Worm (Caenorhabditis elegans): Measurements from ENCODE around the gene F39F10.4.

The F39F10.4 gene

ce11 chrX:16893767-16894166 lies 9.8 kb downstream of the F39F10.4 start (continued):
- TF ChIP-seq pbrm-1 (GFP tag; IDR thresholded peaks at IDR 0.05) (peak; percentile 48; the same call in 1 of the 2 replicates), lin-54 (GFP tag; optimal IDR thresholded peaks at IDR 0.05) (no peak), K12H6.12 (tag; optimal IDR thresholded peaks at IDR 0.05) (no peak), lag-1 (GFP tag; IDR thresholded peaks at IDR 0.05) (no peak), nfyb-1 (GFP tag; IDR thresholded peaks at IDR 0.05) (0 out of 2 replicates have a peak, but pooled peaks have one; percentile 30), pha-4 (tag; optimal IDR thresholded peaks at IDR 0.05) (no peak), lin-40 (tag; optimal IDR thresholded peaks at IDR 0.05) (no peak), lsl-1 (GFP tag; optimal IDR thresholded peaks at IDR 0.05) (no peak), hlh-12 (tag; optimal IDR thresholded peaks at IDR 0.05) (no peak), K11D2.4 (GFP tag; IDR thresholded peaks at IDR 0.05) (no peak), ceh-40 (GFP tag; IDR thresholded peaks at IDR 0.05) (no peak), ztf-22 (GFP tag; optimal IDR thresholded peaks at IDR 0.05) (no peak), egl-44 (GFP tag; IDR thresholded peaks at IDR 0.05) (0 out of 2 replicates have a peak, but pooled peaks have one; percentile 19), chd-7 (tag; optimal IDR thresholded peaks at IDR 0.05) (no peak), akir-1 (GFP tag; optimal IDR thresholded peaks at IDR 0.05) (no peak), B0336.3 (GFP tag; IDR thresholded peaks at IDR 0.05) (0 out of 2 replicates have a peak, but pooled peaks have one; percentile 31), ztf-26 (tag; optimal IDR thresholded peaks at IDR 0.05) (no peak), sea-2 (GFP tag; IDR thresholded peaks at IDR 0.05) (no peak), F57C9.4 (tag; optimal IDR thresholded peaks at IDR 0.05) (no peak), Y79H2A.3 (GFP tag; conservative IDR thresholded peaks at IDR 0.05) (no peak), egrh-3 (GFP tag; IDR thresholded peaks at IDR 0.05) (peak; percentile 46; the same call in 1 of the 2 replicates), nfya-1 (tag; optimal IDR thresholded peaks at IDR 0.05; ENCODE audit: borderline replicate concordance, insufficient read depth) (no peak), madf-10 (tag; optimal IDR thresholded peaks at IDR 0.05) (no peak), hmg-20 (GFP tag; IDR thresholded peaks at IDR 0.05) (no peak), rcor-1 (GFP tag; IDR thresholded peaks at IDR 0.05) (peak; percentile 34; the same call in 1 of the 2 replicates), mel-28 (tag; optimal IDR thresholded peaks at IDR 0.05; ENCODE audit: borderline replicate concordance) (no peak), Y95B8A.8 (GFP tag; IDR thresholded peaks at IDR 0.05) (no peak), ceh-27 (GFP tag; optimal IDR thresholded peaks at IDR 0.05) (no peak), ztf-28 (GFP tag; IDR thresholded peaks at IDR 0.05) (no peak), repo-1 (tag; optimal IDR thresholded peaks at IDR 0.05) (no peak), dpff-1 (tag; optimal IDR thresholded peaks at IDR 0.05) (no peak), atf-7 (tag; optimal IDR thresholded peaks at IDR 0.05) (no peak), F23B12.7 (tag; optimal IDR thresholded peaks at IDR 0.05; ENCODE audit: insufficient read depth) (no peak), ccch-3 (GFP tag; optimal IDR thresholded peaks at IDR 0.05) (no peak), tbp1 (GFP tag; optimal IDR thresholded peaks at IDR 0.05) (peak; percentile 88), let-607 (tag; optimal IDR thresholded peaks at IDR 0.05) (no peak), rec-8 (tag; optimal IDR thresholded peaks at IDR 0.05) (peak in 1 of 2 experiments; percentile 42), zim-3 (tag; optimal IDR thresholded peaks at IDR 0.05) (no peak), lin-35 (GFP tag; optimal IDR thresholded peaks at IDR 0.05) (no peak)

ce11 chrX:16891683-16892082 lies 11.8 kb downstream of the F39F10.4 start, which contains the start of gene F39F10.3:
TSS of gene F39F10.3 (plus strand) at chrX:16891983.
- TF ChIP-seq bed-1 (GFP tag; IDR thresholded peaks at IDR 0.05) = no peak
- TF ChIP-seq cebp-1 (GFP tag; IDR thresholded peaks at IDR 0.05) = no peak
- no peak for TF ChIP-seq cebp-1 (tag; optimal IDR thresholded peaks at IDR 0.05)
- TF ChIP-seq hsf-1 (GFP tag; IDR thresholded peaks at IDR 0.05) = no peak
- no peak for TF ChIP-seq aptf-3 (GFP tag; IDR thresholded peaks at IDR 0.05)
- TF ChIP-seq nhr-179 (tag; optimal IDR thresholded peaks at IDR 0.05) = no peak
- no peak for TF ChIP-seq ztf-18 (tag; optimal IDR thresholded peaks at IDR 0.05)
- no peak for TF ChIP-seq F37B4.10 (GFP tag; IDR thresholded peaks at IDR 0.05)
- TF ChIP-seq nfyb-1 (GFP tag; IDR thresholded peaks at IDR 0.05) = no peak
- no peak for TF ChIP-seq gei-17 (GFP tag; optimal IDR thresholded peaks at IDR 0.05)
- no peak for TF ChIP-seq hmg-1.2 (GFP tag; IDR thresholded peaks at IDR 0.05)
- TF ChIP-seq nfya-2 (GFP tag; IDR thresholded peaks at IDR 0.05) = no peak
- no peak for TF ChIP-seq C06A6.2 (GFP tag; conservative IDR thresholded peaks at IDR 0.05)

All from whole organism, young adult.